Worm (Caenorhabditis elegans) whole organism, L2 larva: ENCODE results near the gene sqv-2.

ENCODE experiments used
- F13H6.1 ChIP-seq: sonication (generic microtip); optimal IDR thresholded peaks from 2 replicates; lab custom pipeline; 2016; ENCODE audit warnings: missing genetic modification characterization, missing compliant biosample characterization
- R02D3.7 ChIP-seq: fragments of 150-350 bp; optimal IDR thresholded peaks from 2 replicates; lab custom pipeline; 2014; ENCODE audit warnings: missing biosample characterization, missing genetic modification characterization
- Y55F3AM.14 ChIP-seq: fragments of 200-800 bp; sonication (Bioruptor generic); optimal IDR thresholded peaks from 2 replicates; lab custom pipeline; 2018; ENCODE audit warnings: mild to moderate bottlenecking, missing genetic modification characterization, missing compliant biosample characterization
- ZK546.5 ChIP-seq: sonication (generic microtip); optimal IDR thresholded peaks from 2 replicates; lab custom pipeline; 2017; ENCODE audit warnings: missing biosample characterization, missing genetic modification characterization
- alr-1 ChIP-seq: fragments of 150-350 bp; optimal IDR thresholded peaks from 2 replicates; lab custom pipeline; 2014; ENCODE audit warnings: missing biosample characterization, missing genetic modification characterization
- aly-2 ChIP-seq: fragments of 150-350 bp; optimal IDR thresholded peaks from 2 replicates; lab custom pipeline; 2014; ENCODE audit warnings: missing biosample characterization, missing genetic modification characterization
- blmp-1 ChIP-seq: sonication (generic microtip); optimal IDR thresholded peaks from 2 replicates; lab custom pipeline; 2017; ENCODE audit warnings: missing genetic modification characterization, mild to moderate bottlenecking, missing compliant biosample characterization, antibody characterized with exemption, moderate library complexity; ENCODE audit not compliant: insufficient read depth
- crh-2 ChIP-seq: sonication (generic microtip); optimal IDR thresholded peaks from 2 replicates; lab custom pipeline; 2017; ENCODE audit warnings: missing biosample characterization, missing genetic modification characterization
- egl-27 ChIP-seq: sonication (generic microtip); optimal IDR thresholded peaks from 3 replicates; lab custom pipeline; 2017; ENCODE audit warnings: missing biosample characterization, missing genetic modification reagents, missing genetic modification characterization
- elt-1 ChIP-seq: fragments of 150-350 bp; optimal IDR thresholded peaks from 2 replicates; lab custom pipeline; 2014; ENCODE audit warnings: missing biosample characterization, missing genetic modification characterization
- elt-3 ChIP-seq: sonication (generic microtip); optimal IDR thresholded peaks from 2 replicates; lab custom pipeline; 2017; ENCODE audit warnings: missing biosample characterization, missing genetic modification characterization
- gmeb-1 ChIP-seq: fragments of 150-350 bp; optimal IDR thresholded peaks from 2 replicates; lab custom pipeline; 2014; ENCODE audit warnings: missing biosample characterization, missing genetic modification characterization
- lin-11 ChIP-seq: fragments of 150-350 bp; sonication (generic microtip); optimal IDR thresholded peaks from 2 replicates; lab custom pipeline; 2014; ENCODE audit warnings: missing biosample characterization, missing genetic modification characterization, inconsistent platforms, mixed read lengths
- lin-13 ChIP-seq: fragments of 150-350 bp; optimal IDR thresholded peaks from 2 replicates; lab custom pipeline; 2014; ENCODE audit warnings: missing biosample characterization, missing genetic modification reagents, missing genetic modification characterization
- lsy-2 ChIP-seq, 2 experiments: fragments of 150-350 bp in 1 of 2; sonication (generic microtip) in 1 of 2; optimal IDR thresholded peaks; 2 replicates each; lab custom pipeline; 2014 to 2017; ENCODE audit warnings: missing biosample characterization in 2 of 2, missing genetic modification characterization in 2 of 2
- nhr-10 ChIP-seq: sonication (generic microtip); optimal IDR thresholded peaks from 2 replicates; lab custom pipeline; 2017; ENCODE audit warnings: missing biosample characterization, missing genetic modification characterization
- nhr-11 ChIP-seq: fragments of 150-350 bp; optimal IDR thresholded peaks from 2 replicates; lab custom pipeline; 2014; ENCODE audit warnings: missing biosample characterization, missing genetic modification characterization
- nhr-12 ChIP-seq: fragments of 150-350 bp; optimal IDR thresholded peaks from 2 replicates; lab custom pipeline; 2014; ENCODE audit warnings: missing biosample characterization, missing genetic modification characterization
- nhr-21 ChIP-seq: fragments of 150-350 bp; optimal IDR thresholded peaks from 2 replicates; lab custom pipeline; 2014; ENCODE audit warnings: missing biosample characterization, missing genetic modification characterization
- nhr-237 ChIP-seq: fragments of 150-350 bp; optimal IDR thresholded peaks from 2 replicates; lab custom pipeline; 2014; ENCODE audit warnings: missing biosample characterization, missing genetic modification characterization
- nhr-25 ChIP-seq: fragments of 150-350 bp; sonication (generic microtip); optimal IDR thresholded peaks from 3 replicates; lab custom pipeline; 2014; ENCODE audit warnings: missing biosample characterization, missing genetic modification characterization
- nhr-6 ChIP-seq: fragments of 150-350 bp; optimal IDR thresholded peaks from 2 replicates; lab custom pipeline; 2014; ENCODE audit warnings: missing biosample characterization, missing genetic modification characterization
- nhr-77 ChIP-seq: fragments of 150-350 bp; optimal IDR thresholded peaks from 2 replicates; lab custom pipeline; 2014; ENCODE audit warnings: missing biosample characterization, missing genetic modification characterization
- peb-1 ChIP-seq: fragments of 150-350 bp; optimal IDR thresholded peaks from 2 replicates; lab custom pipeline; 2014; ENCODE audit warnings: missing biosample characterization, missing genetic modification characterization
- sem-4 ChIP-seq: fragments of 150-350 bp; optimal IDR thresholded peaks from 2 replicates; lab custom pipeline; 2014; ENCODE audit warnings: missing biosample characterization, missing genetic modification reagents, missing genetic modification characterization
- skn-1 ChIP-seq: sonication (generic microtip); optimal IDR thresholded peaks from 2 replicates; lab custom pipeline; 2017; ENCODE audit warnings: missing biosample characterization, missing genetic modification characterization
- sma-3 ChIP-seq: sonication (generic microtip); optimal IDR thresholded peaks from 2 replicates; lab custom pipeline; 2016; ENCODE audit warnings: missing genetic modification reagents, missing genetic modification characterization, missing compliant biosample characterization
- sma-9 ChIP-seq, 2 experiments: fragments of 150-350 bp in 1 of 2; sonication (generic microtip) in 1 of 2; optimal IDR thresholded peaks; 2 replicates each; lab custom pipeline; 2014 to 2016; ENCODE audit warnings: missing genetic modification characterization in 2 of 2, mild to moderate bottlenecking in 1 of 2, missing biosample characterization in 1 of 2, missing compliant biosample characterization in 1 of 2, missing genetic modification reagents in 1 of 2, moderate library complexity in 1 of 2
- snpc-4 ChIP-seq: fragments of 150-350 bp; optimal IDR thresholded peaks from 2 replicates; lab custom pipeline; 2014; ENCODE audit warnings: missing biosample characterization, missing genetic modification characterization
- unc-55 ChIP-seq: fragments of 150-350 bp; sonication (generic microtip); optimal IDR thresholded peaks from 3 replicates; lab custom pipeline; 2014; ENCODE audit warnings: missing biosample characterization, missing genetic modification reagents, missing genetic modification characterization
- ztf-1 ChIP-seq: fragments of 200-800 bp; sonication (Bioruptor generic); conservative IDR thresholded peaks from 2 replicates; pipeline ENCODE4 v1.3.6; 2022; ENCODE audit warnings: missing genetic modification characterization, missing compliant biosample characterization
- ztf-11 ChIP-seq: sonication (generic microtip); optimal IDR thresholded peaks from 2 replicates; lab custom pipeline; 2017; ENCODE audit warnings: missing biosample characterization, missing genetic modification characterization

Gene sqv-2

DNA sequence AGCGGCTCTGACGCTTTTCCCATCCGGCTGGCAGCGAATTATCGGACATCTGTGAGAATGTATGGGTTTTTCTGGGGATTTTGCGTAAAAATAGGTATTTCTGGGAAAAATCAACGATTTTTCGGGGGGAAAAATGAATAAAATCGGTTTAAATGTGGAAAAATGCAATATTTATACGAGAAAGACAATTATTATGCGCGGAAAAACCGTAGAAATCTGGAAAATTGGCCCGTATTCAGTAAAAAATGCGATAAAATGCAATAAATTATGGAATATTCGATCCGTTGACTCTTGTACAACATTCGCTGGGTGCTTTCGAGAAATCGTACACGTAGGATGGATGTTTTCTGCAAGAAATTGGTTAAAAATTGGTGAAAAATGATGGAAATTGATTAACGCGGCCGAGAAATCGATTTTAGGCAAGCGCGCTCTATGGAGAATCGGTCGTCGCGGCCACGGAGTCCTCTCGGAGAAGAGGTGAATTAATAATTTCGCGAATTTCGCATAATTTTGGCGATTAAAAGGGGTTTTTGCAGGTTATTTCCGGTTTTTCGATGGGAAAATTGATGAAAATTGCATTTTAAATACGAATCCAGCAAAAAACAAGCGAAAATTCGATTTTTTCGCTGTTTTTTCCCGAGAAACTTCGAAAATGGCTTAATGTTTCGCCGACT is 5.1 kb downstream of the sqv-2 start, which contains the start of gene pinn-1 (continued):
- no peak for TF ChIP-seq nhr-237
- peak; percentile 73 for TF ChIP-seq nhr-77 (tag; lab: Kevin White, UChicago)
- no peak for TF ChIP-seq ZK546.5
- no peak for TF ChIP-seq skn-1 (tag; lab: Kevin White, UChicago)
- TF ChIP-seq elt-3 (tag; lab: Kevin White, UChicago), result no peak

- TF ChIP-seq sma-3 (GFP tag; lab: Kevin White, UChicago) (no peak), nhr-10 (tag; lab: Kevin White, UChicago) (no peak), nhr-12 (no peak), peb-1 (tag; lab: Kevin White, UChicago) (no peak), unc-55 (GFP tag; lab: Kevin White, UChicago) (no peak), lsy-2 (tag; optimal IDR thresholded peaks at IDR 0.05; lab: Kevin White, UChicago) (no peak), alr-1 (tag; lab: Kevin White, UChicago) (no peak), gmeb-1 (no peak), ztf-11 (tag; lab: Kevin White, UChicago) (no peak), ztf-1 (GFP tag; lab: Robert Waterston, UW) (no peak), aly-2 (tag; lab: Kevin White, UChicago) (no peak), sma-9 (GFP tag; optimal IDR thresholded peaks at IDR 0.05; lab: Kevin White, UChicago) (no peak), sma-9 (tag; optimal IDR thresholded peaks at IDR 0.05; lab: Kevin White, UChicago) (no peak), crh-2 (tag; lab: Kevin White, UChicago) (no peak), lin-13 (GFP tag; lab: Kevin White, UChicago) (no peak), Y55F3AM.14 (no peak), lin-11 (tag; lab: Kevin White, UChicago) (no peak), sem-4 (tag; lab: Kevin White, UChicago) (no peak), nhr-11 (tag; lab: Kevin White, UChicago) (no peak), R02D3.7 (no peak)
These were observed 8.4 kb downstream of the sqv-2 start for ce11 chrII:2885518-2886449.

ce11 chrII:2884810-2885209 is 9.4 kb downstream of the sqv-2 start, which contains the start of gene pigw-1:
pigw-1 (minus strand) TSS chrII:2884910.
- TF ChIP-seq F13H6.1 (tag; lab: Kevin White, UChicago) (no peak), nhr-237 (no peak), snpc-4 (tag; lab: Kevin White, UChicago) (no peak), ztf-1 (GFP tag; lab: Robert Waterston, UW) (no peak), blmp-1 (tag; lab: Kevin White, UChicago) (no peak), sem-4 (tag; lab: Kevin White, UChicago) (no peak), lsy-2 (tag; optimal IDR thresholded peaks at IDR 0.05; lab: Kevin White, UChicago) (no peak), ztf-11 (tag; lab: Kevin White, UChicago) (no peak), unc-55 (GFP tag; lab: Kevin White, UChicago) (no peak), nhr-6 (tag; lab: Kevin White, UChicago) (no peak), lin-11 (tag; lab: Kevin White, UChicago) (no peak), nhr-25 (tag; lab: Kevin White, UChicago) (no peak)
- TF ChIP-seq, all 48 proteins: peak for 0

ce11 chrII:2881088-2881487 is 13.1 kb downstream of the sqv-2 start:
- TF ChIP-seq elt-1 (tag; lab: Kevin White, UChicago) (no peak), nhr-21 (tag; lab: Kevin White, UChicago) (no peak), nhr-77 (tag; lab: Kevin White, UChicago) (no peak), egl-27 (no peak), sma-3 (GFP tag; lab: Kevin White, UChicago) (no peak)
- TF ChIP-seq, all 48 proteins: peak for 0
